Fruit fly (Drosophila melanogaster): ENCODE measurements around the gene TfIIFalpha.
A peak's percentile ranks its signal among the peaks of the same experiment; 100 is the strongest.

Gene TfIIFalpha

dm6 chr3R:6373512-6374306, 6.6 kb upstream of the TfIIFalpha start (continued):
- no peak for TF ChIP-seq crol (GFP tag; IDR thresholded peaks at IDR 0.05)
- TF ChIP-seq Sox100B (GFP tag; optimal IDR thresholded peaks at IDR 0.05): peak; percentile 38
- peak; percentile 23 for TF ChIP-seq CG2712 (tag; optimal IDR thresholded peaks at IDR 0.05)
- TF ChIP-seq CG8359 (GFP tag; optimal IDR thresholded peaks at IDR 0.05; ENCODE audit: borderline replicate concordance): no peak
- TF ChIP-seq dpn (GFP tag; optimal IDR thresholded peaks at IDR 0.05): peak; percentile 4 to 34
- TF ChIP-seq klu (GFP tag; IDR thresholded peaks at IDR 0.05): no peak
- TF ChIP-seq CG8944 (GFP tag; optimal IDR thresholded peaks at IDR 0.05): no peak
- no peak for TF ChIP-seq Mrtf (GFP tag; IDR thresholded peaks at IDR 0.05)
- TF ChIP-seq ro (GFP tag; IDR thresholded peaks at IDR 0.05): no peak
- no peak for TF ChIP-seq NC2β (GFP tag; optimal IDR thresholded peaks at IDR 0.05)
- no peak for TF ChIP-seq run (tag; optimal IDR thresholded peaks at IDR 0.05)
- peak; percentile 30 for TF ChIP-seq Xbp1 (GFP tag; optimal IDR thresholded peaks at IDR 0.05)
- peak; percentile 67 for TF ChIP-seq CG15011 (GFP tag; optimal IDR thresholded peaks at IDR 0.05)
- no peak; the same call in 1 of the 2 replicates for TF ChIP-seq HLH3B (GFP tag; IDR thresholded peaks at IDR 0.05)
- TF ChIP-seq sqz (GFP tag; optimal IDR thresholded peaks at IDR 0.05): no peak
- TF ChIP-seq NFAT (GFP tag; IDR thresholded peaks at IDR 0.05): no peak; the same call in 1 of the 2 replicates
- no peak; the same call in 2 of the 3 replicates for TF ChIP-seq dysf (GFP tag; IDR thresholded peaks at IDR 0.05)
- no peak for TF ChIP-seq Ssrp (tag; optimal IDR thresholded peaks at IDR 0.05)
- TF ChIP-seq tio (GFP tag; optimal IDR thresholded peaks at IDR 0.05): no peak
- peak; percentile 52 for TF ChIP-seq CG6765 (GFP tag; optimal IDR thresholded peaks at IDR 0.05)
- TF ChIP-seq Hr51 (GFP tag; optimal IDR thresholded peaks at IDR 0.05): peak in 1 of 2 experiments; percentile 25
- TF ChIP-seq pzg (GFP tag; optimal IDR thresholded peaks at IDR 0.05): peak; percentile 20
- TF ChIP-seq Trl (optimal IDR thresholded peaks at IDR 0.05): no peak
- peak; percentile 57 for TF ChIP-seq Trl (GFP tag; optimal IDR thresholded peaks at IDR 0.05)
- no peak for TF ChIP-seq zf30C (GFP tag; optimal IDR thresholded peaks at IDR 0.05)
- TF ChIP-seq lola (GFP tag; optimal IDR thresholded peaks at IDR 0.05): no peak
- TF ChIP-seq exex (tag; optimal IDR thresholded peaks at IDR 0.05): peak; percentile 32
- TF ChIP-seq chm (GFP tag; IDR thresholded peaks at IDR 0.05): no peak
- TF ChIP-seq Eip74EF (GFP tag; optimal IDR thresholded peaks at IDR 0.05): peak in 1 of 2 experiments; percentile 35
- no peak for TF ChIP-seq H2.0 (GFP tag; IDR thresholded peaks at IDR 0.05)
- TF ChIP-seq CG7556 (GFP tag; optimal IDR thresholded peaks at IDR 0.05): peak; percentile 65
- TF ChIP-seq gem (tag; optimal IDR thresholded peaks at IDR 0.05): peak; percentile 68
- TF ChIP-seq al (GFP tag; IDR thresholded peaks at IDR 0.05): 0 out of 2 replicates have a peak, but pooled peaks have one; percentile 10
- peak; percentile 56 for TF ChIP-seq CG3838 (GFP tag; optimal IDR thresholded peaks at IDR 0.05)
- TF ChIP-seq bab2 (GFP tag; optimal IDR thresholded peaks at IDR 0.05): peak; percentile 39
- TF ChIP-seq Antp (GFP tag; optimal IDR thresholded peaks at IDR 0.05): no peak
- TF ChIP-seq nom (GFP tag; optimal IDR thresholded peaks at IDR 0.05): peak; percentile 47
- peak; percentile 24; the same call in 1 of the 2 replicates for TF ChIP-seq nerfin-2 (GFP tag; IDR thresholded peaks at IDR 0.05; ENCODE audit: partially characterized antibody)
- no peak for TF ChIP-seq tin (GFP tag; optimal IDR thresholded peaks at IDR 0.05)
- peak; percentile 4 for TF ChIP-seq CG31365 (tag; optimal IDR thresholded peaks at IDR 0.05)
- TF ChIP-seq CG17829 (tag; optimal IDR thresholded peaks at IDR 0.05): peak; percentile 42
- TF ChIP-seq CG4404 (GFP tag; IDR thresholded peaks at IDR 0.05): no peak
- TF ChIP-seq scrt (GFP tag; optimal IDR thresholded peaks at IDR 0.05): peak; percentile 89
- TF ChIP-seq lab (GFP tag; optimal IDR thresholded peaks at IDR 0.05): peak; percentile 83
- peak; percentile 67 for TF ChIP-seq CG34376 (GFP tag; optimal IDR thresholded peaks at IDR 0.05)
- TF ChIP-seq Rfx (GFP tag; IDR thresholded peaks at IDR 0.05): peak; percentile 77
- no peak for TF ChIP-seq jigr1 (GFP tag; IDR thresholded peaks at IDR 0.05)
- TF ChIP-seq fd102C (GFP tag; optimal IDR thresholded peaks at IDR 0.05): no peak
- TF ChIP-seq bcd (GFP tag; optimal IDR thresholded peaks at IDR 0.05): no peak

Measured in whole organism, embryonic.